Worm (Caenorhabditis elegans) whole organism, L4/young adult: ENCODE measurements around the gene mfsd-12.

Experiments used
- W03F9.2 ChIP-seq: fragments of 150-350 bp; optimal IDR thresholded peaks from 2 replicates; lab custom pipeline; 2014; ENCODE audit warnings: missing biosample characterization, missing genetic modification characterization
- him-1 ChIP-seq: sonication (generic microtip); optimal IDR thresholded peaks from 2 replicates; lab custom pipeline; 2016; ENCODE audit warnings: missing genotype, missing genetic modification reagents, missing genetic modification characterization, missing compliant biosample characterization

DNA sequence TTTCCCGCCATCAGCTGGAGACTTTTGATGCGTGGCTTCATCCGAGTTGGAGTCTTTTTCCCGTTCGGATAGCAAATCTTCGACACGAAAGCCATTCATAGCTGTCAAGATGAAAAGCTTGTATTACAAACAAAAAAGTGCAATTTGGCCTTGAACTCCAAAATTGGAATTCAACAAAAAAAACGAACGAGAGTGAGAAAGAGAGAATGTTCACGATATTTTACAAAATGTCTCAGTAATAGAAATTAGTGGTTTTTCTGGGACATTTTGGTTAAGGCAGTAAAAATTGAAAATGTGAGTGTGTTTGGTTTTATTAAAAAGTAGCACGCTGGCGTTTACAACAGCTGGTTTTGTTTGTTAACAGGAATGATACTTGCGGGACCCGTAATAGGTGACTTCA, 13.8 kb upstream of the mfsd-12 start, which contains the start of gene ceh-1:
- TF ChIP-seq him-1 (tag; lab: Kevin White, UChicago): no peak
- no peak for TF ChIP-seq W03F9.2 (tag; lab: Kevin White, UChicago)
